Worm (Caenorhabditis elegans) whole organism, L2 larva: ENCODE results near the gene T28D9.16.

ENCODE experiments used
- C34F6.9 ChIP-seq: fragments of 150-350 bp; optimal IDR thresholded peaks from 2 replicates; lab custom pipeline; 2014; ENCODE audit warnings: missing biosample characterization, missing genetic modification characterization
- F13H6.1 ChIP-seq: sonication (generic microtip); optimal IDR thresholded peaks from 2 replicates; lab custom pipeline; 2016; ENCODE audit warnings: missing genetic modification characterization, missing compliant biosample characterization
- R02D3.7 ChIP-seq: fragments of 150-350 bp; optimal IDR thresholded peaks from 2 replicates; lab custom pipeline; 2014; ENCODE audit warnings: missing biosample characterization, missing genetic modification characterization
- Y55F3AM.14 ChIP-seq: fragments of 200-800 bp; sonication (Bioruptor generic); optimal IDR thresholded peaks from 2 replicates; lab custom pipeline; 2018; ENCODE audit warnings: mild to moderate bottlenecking, missing genetic modification characterization, missing compliant biosample characterization
- ZK546.5 ChIP-seq: sonication (generic microtip); optimal IDR thresholded peaks from 2 replicates; lab custom pipeline; 2017; ENCODE audit warnings: missing biosample characterization, missing genetic modification characterization
- alr-1 ChIP-seq: fragments of 150-350 bp; optimal IDR thresholded peaks from 2 replicates; lab custom pipeline; 2014; ENCODE audit warnings: missing biosample characterization, missing genetic modification characterization
- aly-2 ChIP-seq: fragments of 150-350 bp; optimal IDR thresholded peaks from 2 replicates; lab custom pipeline; 2014; ENCODE audit warnings: missing biosample characterization, missing genetic modification characterization
- blmp-1 ChIP-seq: sonication (generic microtip); optimal IDR thresholded peaks from 2 replicates; lab custom pipeline; 2017; ENCODE audit warnings: missing genetic modification characterization, mild to moderate bottlenecking, missing compliant biosample characterization, antibody characterized with exemption, moderate library complexity; ENCODE audit not compliant: insufficient read depth
- ceh-16 ChIP-seq: fragments of 150-350 bp; optimal IDR thresholded peaks from 2 replicates; lab custom pipeline; 2014; ENCODE audit warnings: missing biosample characterization, missing genetic modification characterization
- ceh-82 ChIP-seq: fragments of 150-350 bp; optimal IDR thresholded peaks from 2 replicates; lab custom pipeline; 2014; ENCODE audit warnings: missing biosample characterization, missing genetic modification characterization
- crh-2 ChIP-seq: sonication (generic microtip); optimal IDR thresholded peaks from 2 replicates; lab custom pipeline; 2017; ENCODE audit warnings: missing biosample characterization, missing genetic modification characterization
- dmd-4 ChIP-seq: sonication (generic microtip); optimal IDR thresholded peaks from 2 replicates; lab custom pipeline; 2017; ENCODE audit warnings: missing biosample characterization, missing genetic modification characterization
- egl-27 ChIP-seq: sonication (generic microtip); optimal IDR thresholded peaks from 3 replicates; lab custom pipeline; 2017; ENCODE audit warnings: missing biosample characterization, missing genetic modification reagents, missing genetic modification characterization
- fos-1 ChIP-seq: fragments of 150-350 bp; optimal IDR thresholded peaks from 2 replicates; lab custom pipeline; 2014; ENCODE audit warnings: missing biosample characterization, missing genetic modification characterization
- lin-11 ChIP-seq: fragments of 150-350 bp; sonication (generic microtip); optimal IDR thresholded peaks from 2 replicates; lab custom pipeline; 2014; ENCODE audit warnings: missing biosample characterization, missing genetic modification characterization, inconsistent platforms, mixed read lengths
- lin-39 ChIP-seq: fragments of 150-350 bp; optimal IDR thresholded peaks from 2 replicates; lab custom pipeline; 2014; ENCODE audit warnings: missing biosample characterization, missing genetic modification reagents, missing genetic modification characterization
- lsy-2 ChIP-seq, 2 experiments: fragments of 150-350 bp in 1 of 2; sonication (generic microtip) in 1 of 2; optimal IDR thresholded peaks; 2 replicates each; lab custom pipeline; 2014 to 2017; ENCODE audit warnings: missing biosample characterization in 2 of 2, missing genetic modification characterization in 2 of 2
- mab-5 ChIP-seq: fragments of 150-350 bp; optimal IDR thresholded peaks from 2 replicates; lab custom pipeline; 2014; ENCODE audit warnings: missing biosample characterization, missing genetic modification characterization
- mbf-1 ChIP-seq: sonication (generic microtip); optimal IDR thresholded peaks from 2 replicates; lab custom pipeline; 2017; ENCODE audit warnings: missing biosample characterization, missing genetic modification characterization
- mdl-1 ChIP-seq, 2 experiments: fragments of 150-350 bp in 1 of 2; sonication (generic microtip) in 1 of 2; optimal IDR thresholded peaks; 2 replicates each; lab custom pipeline; 2017; ENCODE audit warnings: missing biosample characterization in 2 of 2, missing genetic modification characterization in 2 of 2
- nhr-10 ChIP-seq: sonication (generic microtip); optimal IDR thresholded peaks from 2 replicates; lab custom pipeline; 2017; ENCODE audit warnings: missing biosample characterization, missing genetic modification characterization
- nhr-11 ChIP-seq: fragments of 150-350 bp; optimal IDR thresholded peaks from 2 replicates; lab custom pipeline; 2014; ENCODE audit warnings: missing biosample characterization, missing genetic modification characterization
- nhr-12 ChIP-seq: fragments of 150-350 bp; optimal IDR thresholded peaks from 2 replicates; lab custom pipeline; 2014; ENCODE audit warnings: missing biosample characterization, missing genetic modification characterization
- nhr-129 ChIP-seq: fragments of 150-350 bp; optimal IDR thresholded peaks from 2 replicates; lab custom pipeline; 2014; ENCODE audit warnings: missing biosample characterization, missing genetic modification characterization
- nhr-21 ChIP-seq: fragments of 150-350 bp; optimal IDR thresholded peaks from 2 replicates; lab custom pipeline; 2014; ENCODE audit warnings: missing biosample characterization, missing genetic modification characterization
- nhr-23 ChIP-seq: fragments of 150-350 bp; optimal IDR thresholded peaks from 2 replicates; lab custom pipeline; 2014; ENCODE audit warnings: missing biosample characterization, missing genetic modification reagents, missing genetic modification characterization
- nhr-77 ChIP-seq: fragments of 150-350 bp; optimal IDR thresholded peaks from 2 replicates; lab custom pipeline; 2014; ENCODE audit warnings: missing biosample characterization, missing genetic modification characterization
- peb-1 ChIP-seq: fragments of 150-350 bp; optimal IDR thresholded peaks from 2 replicates; lab custom pipeline; 2014; ENCODE audit warnings: missing biosample characterization, missing genetic modification characterization
- skn-1 ChIP-seq: sonication (generic microtip); optimal IDR thresholded peaks from 2 replicates; lab custom pipeline; 2017; ENCODE audit warnings: missing biosample characterization, missing genetic modification characterization
- sma-9 ChIP-seq, 2 experiments: fragments of 150-350 bp in 1 of 2; sonication (generic microtip) in 1 of 2; optimal IDR thresholded peaks; 2 replicates each; lab custom pipeline; 2014 to 2016; ENCODE audit warnings: missing genetic modification characterization in 2 of 2, mild to moderate bottlenecking in 1 of 2, missing biosample characterization in 1 of 2, missing compliant biosample characterization in 1 of 2, missing genetic modification reagents in 1 of 2, moderate library complexity in 1 of 2
- snpc-4 ChIP-seq: fragments of 150-350 bp; optimal IDR thresholded peaks from 2 replicates; lab custom pipeline; 2014; ENCODE audit warnings: missing biosample characterization, missing genetic modification characterization
- unc-39 ChIP-seq: fragments of 150-350 bp; optimal IDR thresholded peaks from 2 replicates; lab custom pipeline; 2014; ENCODE audit warnings: missing biosample characterization, missing genetic modification characterization
- unc-55 ChIP-seq: fragments of 150-350 bp; sonication (generic microtip); optimal IDR thresholded peaks from 3 replicates; lab custom pipeline; 2014; ENCODE audit warnings: missing biosample characterization, missing genetic modification reagents, missing genetic modification characterization
- unc-62 ChIP-seq: fragments of 150-350 bp; optimal IDR thresholded peaks from 2 replicates; lab custom pipeline; 2014; ENCODE audit warnings: missing biosample characterization, missing genetic modification reagents, missing genetic modification characterization
- zag-1 ChIP-seq: fragments of 150-350 bp; optimal IDR thresholded peaks from 2 replicates; lab custom pipeline; 2014; ENCODE audit warnings: missing biosample characterization, missing genetic modification characterization
- ztf-1 ChIP-seq: fragments of 200-800 bp; sonication (Bioruptor generic); conservative IDR thresholded peaks from 2 replicates; pipeline ENCODE4 v1.3.6; 2022; ENCODE audit warnings: missing genetic modification characterization, missing compliant biosample characterization
- ztf-11 ChIP-seq: sonication (generic microtip); optimal IDR thresholded peaks from 2 replicates; lab custom pipeline; 2017; ENCODE audit warnings: missing biosample characterization, missing genetic modification characterization

T28D9.16 gene

DNA sequence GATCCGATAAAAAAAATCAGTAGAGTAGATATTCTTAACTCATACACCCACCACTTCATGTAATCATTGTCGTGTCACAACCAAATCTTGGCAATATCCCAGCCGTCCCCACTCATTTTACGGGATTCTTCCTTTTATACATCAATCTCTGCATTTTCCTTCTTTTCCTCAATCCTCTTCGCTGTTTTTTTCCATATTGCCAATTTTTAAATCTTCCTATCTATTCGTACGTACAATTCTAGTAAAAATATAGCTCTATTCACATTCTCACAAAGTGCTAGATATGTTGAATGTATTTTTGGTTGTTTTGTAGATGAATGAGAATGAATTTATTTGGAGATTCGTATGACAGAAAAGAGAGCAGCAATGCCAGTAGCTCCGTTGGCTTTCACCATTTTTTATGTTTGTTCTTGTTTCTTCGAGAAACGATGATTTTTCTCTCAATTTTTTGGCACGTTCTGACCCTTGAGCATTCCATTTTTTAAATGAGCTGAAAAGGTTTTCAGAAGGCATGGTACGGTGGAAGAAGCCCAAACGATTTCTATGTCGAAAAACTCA is at the start of gene T28D9.16:
TSS of gene T28D9.16 (plus strand) at position 508 of the 558 bp plus-strand sequence.
- TF ChIP-seq ceh-82 (tag; lab: Kevin White, UChicago) (no peak), C34F6.9 (tag; lab: Kevin White, UChicago) (no peak), nhr-129 (no peak), ZK546.5 (tag; lab: Kevin White, UChicago) (no peak), mbf-1 (tag; lab: Kevin White, UChicago) (no peak), zag-1 (tag; lab: Kevin White, UChicago) (no peak), ztf-1 (no peak), nhr-10 (tag; lab: Kevin White, UChicago) (no peak), aly-2 (tag; lab: Kevin White, UChicago) (no peak), peb-1 (tag; lab: Kevin White, UChicago) (no peak), nhr-23 (tag; lab: Kevin White, UChicago) (no peak), sma-9 (GFP tag; optimal IDR thresholded peaks at IDR 0.05; lab: Kevin White, UChicago) (no peak), sma-9 (tag; optimal IDR thresholded peaks at IDR 0.05; lab: Kevin White, UChicago) (no peak)

DNA sequence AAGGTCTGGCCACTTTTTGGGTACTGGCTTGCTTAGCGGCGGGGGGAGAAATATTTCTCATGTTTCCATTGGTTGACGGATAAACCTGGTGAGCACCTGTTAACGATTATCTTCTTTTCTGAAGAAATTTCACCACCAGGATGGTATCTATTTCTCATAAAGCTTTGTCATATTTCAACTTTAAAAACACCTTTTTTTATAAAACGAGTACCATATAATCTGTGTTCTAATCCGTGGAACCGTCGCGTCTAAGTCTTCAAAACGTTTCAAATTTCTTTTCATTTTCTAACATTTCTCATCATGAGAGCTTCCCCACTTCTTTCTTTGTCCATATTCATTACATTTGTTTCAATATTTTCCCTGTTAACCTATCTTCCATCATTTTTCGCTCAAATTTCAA is 49.5 kb upstream of the T28D9.16 start, which contains the start of gene col-75:
TSS of gene col-75 (plus strand) at position 301 of the 400 bp plus-strand sequence.
- TF ChIP-seq ztf-11, result no peak
- no peak for TF ChIP-seq nhr-23 (tag; lab: Kevin White, UChicago)
- TF ChIP-seq lin-11 (tag; lab: Kevin White, UChicago), result no peak
- no peak for TF ChIP-seq ZK546.5 (tag; lab: Kevin White, UChicago)
- no peak for TF ChIP-seq blmp-1
- no peak for TF ChIP-seq lin-39 (tag; lab: Kevin White, UChicago)
- no peak for TF ChIP-seq nhr-10 (tag; lab: Kevin White, UChicago)
- TF ChIP-seq unc-62 (GFP tag; lab: Kevin White, UChicago), result no peak
- TF ChIP-seq unc-55, result no peak

DNA sequence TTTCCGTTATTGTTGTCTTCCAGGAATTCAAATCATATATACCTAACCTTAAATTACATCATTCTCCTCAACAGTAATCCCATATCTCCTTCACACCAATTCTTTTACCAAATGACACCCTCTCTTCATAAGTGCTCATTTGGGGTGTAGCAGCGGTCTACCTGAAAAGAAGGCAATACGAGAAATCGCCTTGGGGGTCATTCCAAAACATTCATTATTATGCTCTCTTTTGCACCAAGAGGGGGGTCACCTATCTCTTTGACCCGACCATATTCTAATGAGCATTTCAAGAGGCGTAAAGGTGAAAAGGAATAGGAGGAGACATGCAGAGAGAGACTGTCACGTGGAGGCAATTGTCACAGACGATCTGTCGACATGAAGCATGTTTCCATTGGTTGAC is 38.6 kb upstream of the T28D9.16 start:
- TF ChIP-seq ztf-1 (no peak), nhr-129 (no peak), skn-1 (no peak), fos-1 (tag; lab: Kevin White, UChicago) (no peak), lin-11 (tag; lab: Kevin White, UChicago) (no peak), unc-55 (no peak), zag-1 (tag; lab: Kevin White, UChicago) (no peak)

DNA sequence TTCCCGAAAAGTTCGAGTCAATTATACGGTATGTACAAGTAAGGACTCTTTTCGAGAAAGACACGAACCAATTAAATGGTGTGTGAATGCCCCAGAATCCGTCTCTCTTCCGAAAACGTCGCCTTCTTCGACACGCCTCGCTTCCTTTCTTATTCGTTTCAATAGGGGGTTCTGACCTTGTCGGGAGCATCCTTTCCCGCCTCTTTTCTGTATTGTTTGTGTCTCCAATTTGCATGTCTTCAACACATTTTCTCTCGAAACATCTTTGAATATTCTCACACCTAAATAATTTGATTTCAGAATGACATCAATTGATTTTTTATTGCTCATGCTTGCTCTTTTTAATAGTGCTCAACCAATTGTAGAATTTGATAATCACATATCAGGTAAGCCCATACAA is 34.4 kb upstream of the T28D9.16 start, which contains the start of gene cutl-16:
TSS of gene cutl-16 (plus strand) at position 301 of the 400 bp plus-strand sequence.
- no peak for TF ChIP-seq mab-5 (tag; lab: Kevin White, UChicago)
- TF ChIP-seq egl-27, result no peak
- no peak for TF ChIP-seq F13H6.1
- no peak for TF ChIP-seq zag-1 (tag; lab: Kevin White, UChicago)
- TF ChIP-seq ceh-82 (tag; lab: Kevin White, UChicago), result no peak
- TF ChIP-seq ZK546.5 (tag; lab: Kevin White, UChicago), result no peak
- TF ChIP-seq Y55F3AM.14 (GFP tag; lab: Kevin White, UChicago), result no peak
- TF ChIP-seq ztf-1, result no peak
- no peak for TF ChIP-seq R02D3.7 (tag; lab: Kevin White, UChicago)
- no peak for TF ChIP-seq nhr-77 (tag; lab: Kevin White, UChicago)
- TF ChIP-seq mdl-1 (tag; optimal IDR thresholded peaks at IDR 0.05; lab: Kevin White, UChicago), result no peak
- no peak for TF ChIP-seq lsy-2 (tag; optimal IDR thresholded peaks at IDR 0.05; lab: Kevin White, UChicago)
- no peak for TF ChIP-seq nhr-21 (tag; lab: Kevin White, UChicago)
- TF ChIP-seq unc-39, result no peak
- no peak for TF ChIP-seq unc-55

DNA sequence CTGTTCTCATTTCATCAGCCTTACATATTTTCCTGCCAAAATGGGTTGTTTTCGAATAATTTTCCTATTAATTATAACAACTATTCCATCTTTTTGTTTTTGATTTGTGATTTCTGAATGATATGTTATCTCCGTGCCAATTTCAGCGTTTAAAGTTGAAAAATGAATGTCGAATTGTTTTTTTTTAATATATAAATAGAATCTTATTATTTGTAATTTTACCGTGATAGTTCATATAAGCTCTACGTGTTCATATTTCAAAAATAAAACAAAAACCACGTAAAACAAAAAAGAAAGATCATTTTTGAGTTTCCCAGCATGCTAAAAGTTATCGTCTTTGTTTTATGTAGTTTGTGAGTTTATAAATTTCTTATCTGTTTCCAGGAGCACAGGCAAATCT is 31.8 kb upstream of the T28D9.16 start, which contains the start of gene K06A1.2:
TSS of gene K06A1.2 (plus strand) at position 301 of the 400 bp plus-strand sequence.
- no peak for TF ChIP-seq sma-9 (GFP tag; optimal IDR thresholded peaks at IDR 0.05; lab: Kevin White, UChicago)
- no peak for TF ChIP-seq sma-9 (tag; optimal IDR thresholded peaks at IDR 0.05; lab: Kevin White, UChicago)
- TF ChIP-seq aly-2 (tag; lab: Kevin White, UChicago), result no peak
- TF ChIP-seq ztf-1, result no peak
- no peak for TF ChIP-seq nhr-12
- no peak for TF ChIP-seq alr-1 (tag; lab: Kevin White, UChicago)
- no peak for TF ChIP-seq mdl-1 (tag; optimal IDR thresholded peaks at IDR 0.05; lab: Kevin White, UChicago)
- no peak for TF ChIP-seq F13H6.1
- no peak for TF ChIP-seq egl-27
- TF ChIP-seq nhr-11, result no peak
- no peak for TF ChIP-seq R02D3.7 (tag; lab: Kevin White, UChicago)
- TF ChIP-seq C34F6.9 (tag; lab: Kevin White, UChicago), result no peak
- TF ChIP-seq dmd-4 (tag; lab: Kevin White, UChicago), result no peak
- TF ChIP-seq nhr-23 (tag; lab: Kevin White, UChicago), result no peak
- no peak for TF ChIP-seq crh-2
- TF ChIP-seq unc-39, result no peak
- no peak for TF ChIP-seq ceh-16 (tag; lab: Kevin White, UChicago)
- TF ChIP-seq nhr-21 (tag; lab: Kevin White, UChicago), result no peak
- TF ChIP-seq snpc-4 (tag; lab: Kevin White, UChicago), result no peak
- TF ChIP-seq blmp-1, result no peak
